Worm (Caenorhabditis elegans): ENCODE measurements around the gene F52C9.3.

Gene F52C9.3

DNA sequence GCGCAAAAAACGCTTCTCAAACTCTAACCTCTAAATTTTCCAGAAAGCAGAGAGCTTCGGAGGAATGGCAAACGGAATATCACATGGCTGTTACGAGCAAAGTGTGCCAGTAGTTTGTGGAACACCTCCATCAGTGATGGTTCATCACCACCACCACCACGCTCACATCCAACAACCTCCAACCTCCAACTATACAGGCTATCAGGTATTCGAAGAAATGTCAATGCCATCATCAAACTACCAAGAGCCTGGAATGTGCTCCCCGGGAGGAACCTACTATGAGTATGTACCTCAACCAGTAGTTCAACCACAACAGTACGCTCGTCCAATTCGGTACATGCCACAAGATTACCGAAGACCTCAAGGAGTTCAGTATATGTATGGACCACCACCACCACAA is 21.9 kb downstream of the F52C9.3 start:
- no peak for TF ChIP-seq aly-2 (tag; optimal IDR thresholded peaks at IDR 0.05)
- no peak for TF ChIP-seq ZK546.5 (tag; optimal IDR thresholded peaks at IDR 0.05)
- no peak for TF ChIP-seq skn-1 (tag; optimal IDR thresholded peaks at IDR 0.05)
- no peak for TF ChIP-seq nhr-21 (tag; optimal IDR thresholded peaks at IDR 0.05)
- TF ChIP-seq mdl-1 (tag; optimal IDR thresholded peaks at IDR 0.05): no peak
- TF ChIP-seq elt-1 (tag; optimal IDR thresholded peaks at IDR 0.05): no peak
- TF ChIP-seq F13H6.1 (tag; optimal IDR thresholded peaks at IDR 0.05): no peak
- TF ChIP-seq lin-13 (GFP tag; optimal IDR thresholded peaks at IDR 0.05): no peak
- no peak for TF ChIP-seq crh-2 (tag; optimal IDR thresholded peaks at IDR 0.05)
- TF ChIP-seq ztf-4 (tag; optimal IDR thresholded peaks at IDR 0.05): no peak
- no peak for TF ChIP-seq ztf-11 (tag; optimal IDR thresholded peaks at IDR 0.05)
- no peak for TF ChIP-seq nhr-77 (tag; optimal IDR thresholded peaks at IDR 0.05)
- no peak for TF ChIP-seq nhr-25 (tag; optimal IDR thresholded peaks at IDR 0.05)

DNA sequence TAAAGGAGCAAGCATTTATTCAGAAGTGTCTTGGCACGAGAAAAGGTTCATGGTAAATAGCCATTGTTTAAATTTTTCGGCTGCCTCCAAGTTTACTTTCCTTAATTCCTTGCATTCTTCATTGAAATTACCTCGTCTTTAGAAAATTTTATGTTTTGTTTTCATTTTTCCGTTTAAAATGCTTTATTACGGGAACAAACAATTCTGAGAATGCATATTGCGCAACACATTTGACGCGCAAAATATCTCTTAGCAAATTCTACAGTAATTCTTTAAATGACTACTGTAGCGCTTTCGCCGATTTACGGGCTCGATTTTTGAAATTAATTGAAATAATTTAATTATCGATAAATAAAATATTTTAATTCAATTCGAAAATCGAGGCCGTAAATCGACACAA is 22.9 kb downstream of the F52C9.3 start:
- TF ChIP-seq ztf-11 (tag; optimal IDR thresholded peaks at IDR 0.05): no peak
- no peak for TF ChIP-seq ama-1 (optimal IDR thresholded peaks at IDR 0.05)
- TF ChIP-seq lsy-2 (tag; optimal IDR thresholded peaks at IDR 0.05): no peak
- TF ChIP-seq lin-39 (tag; optimal IDR thresholded peaks at IDR 0.05): no peak
- no peak for TF ChIP-seq skn-1 (tag; optimal IDR thresholded peaks at IDR 0.05)
- TF ChIP-seq dmd-4 (tag; optimal IDR thresholded peaks at IDR 0.05): no peak
- TF ChIP-seq unc-55 (GFP tag; optimal IDR thresholded peaks at IDR 0.05): no peak
- TF ChIP-seq mab-5 (tag; optimal IDR thresholded peaks at IDR 0.05): no peak
- no peak for TF ChIP-seq snpc-4 (tag; optimal IDR thresholded peaks at IDR 0.05)
- TF ChIP-seq nhr-21 (tag; optimal IDR thresholded peaks at IDR 0.05): no peak
- TF ChIP-seq fos-1 (tag; optimal IDR thresholded peaks at IDR 0.05): no peak
- TF ChIP-seq sem-4 (tag; optimal IDR thresholded peaks at IDR 0.05): no peak
- no peak for TF ChIP-seq mdl-1 (tag; optimal IDR thresholded peaks at IDR 0.05)

DNA sequence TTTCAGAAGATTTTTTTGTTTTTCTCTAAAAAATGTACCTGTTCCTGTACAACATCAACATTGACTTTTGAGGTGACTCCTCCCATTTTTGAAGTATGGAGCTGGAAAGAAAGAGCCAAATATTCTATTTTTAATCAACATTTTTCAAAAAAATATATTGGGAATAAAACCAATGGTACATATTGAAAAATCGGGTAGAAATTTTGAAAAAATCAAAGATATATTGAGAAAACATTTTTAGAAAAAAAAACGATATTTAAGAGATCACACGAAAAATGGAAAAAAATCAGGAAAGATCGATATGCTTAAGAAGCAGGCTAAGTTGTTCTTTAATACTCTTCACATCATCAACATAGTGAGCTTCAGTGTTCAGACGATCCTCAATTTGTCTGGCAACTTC is 24.3 kb downstream of the F52C9.3 start, which contains the start of gene glrx-21:
Gene glrx-21, minus strand, starts transcription at position 101 of the 400 bp plus-strand sequence.
- no peak for TF ChIP-seq nhr-10 (tag; optimal IDR thresholded peaks at IDR 0.05)

DNA sequence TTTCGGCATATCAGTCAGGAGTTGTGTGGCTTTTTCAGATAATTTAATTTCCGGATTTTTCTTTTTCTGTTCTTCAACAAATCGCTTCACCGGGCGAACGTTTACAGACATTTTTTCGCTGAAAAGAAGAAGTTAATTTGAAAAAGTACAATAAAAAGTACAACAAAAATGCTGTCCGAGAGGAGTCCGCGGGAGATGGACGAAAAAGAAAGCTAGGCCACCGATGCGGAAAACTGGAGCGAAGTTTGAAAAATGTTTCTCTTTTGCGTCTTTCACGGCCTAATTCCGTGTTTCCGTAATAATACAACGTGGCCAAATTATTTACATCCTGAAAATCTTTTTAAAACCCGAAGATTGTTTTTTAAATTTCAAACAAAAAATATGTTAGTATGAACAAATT is 27.6 kb downstream of the F52C9.3 start, which contains the start of gene thoc-5:
Gene thoc-5, minus strand, starts transcription at position 152 of the 400 bp plus-strand sequence.
- TF ChIP-seq ceh-82 (tag; optimal IDR thresholded peaks at IDR 0.05) (no peak), nhr-6 (tag; optimal IDR thresholded peaks at IDR 0.05) (peak; percentile 48), lin-13 (GFP tag; optimal IDR thresholded peaks at IDR 0.05) (peak; percentile 71), nhr-21 (tag; optimal IDR thresholded peaks at IDR 0.05) (peak; percentile 40), C34F6.9 (tag; optimal IDR thresholded peaks at IDR 0.05) (peak; percentile 77), ceh-16 (tag; optimal IDR thresholded peaks at IDR 0.05) (no peak), lin-39 (tag; optimal IDR thresholded peaks at IDR 0.05) (no peak), sem-4 (tag; optimal IDR thresholded peaks at IDR 0.05) (peak; percentile 62), sma-9 (GFP tag; optimal IDR thresholded peaks at IDR 0.05) (peak; percentile 93), sma-9 (tag; optimal IDR thresholded peaks at IDR 0.05) (no peak), unc-55 (GFP tag; optimal IDR thresholded peaks at IDR 0.05) (peak; percentile 72), crh-2 (tag; optimal IDR thresholded peaks at IDR 0.05) (peak; percentile 76), R02D3.7 (tag; optimal IDR thresholded peaks at IDR 0.05) (peak; percentile 29), nhr-23 (tag; optimal IDR thresholded peaks at IDR 0.05) (no peak), lsy-2 (tag; optimal IDR thresholded peaks at IDR 0.05) (peak; percentile 81 to 91), ztf-4 (tag; optimal IDR thresholded peaks at IDR 0.05) (peak; percentile 60), elt-1 (tag; optimal IDR thresholded peaks at IDR 0.05) (no peak), sma-3 (GFP tag; optimal IDR thresholded peaks at IDR 0.05) (peak; percentile 90), F13H6.1 (tag; optimal IDR thresholded peaks at IDR 0.05) (peak; percentile 87), Y55F3AM.14 (GFP tag; optimal IDR thresholded peaks at IDR 0.05) (peak; percentile 34), nhr-77 (tag; optimal IDR thresholded peaks at IDR 0.05) (no peak), gmeb-1 (tag; optimal IDR thresholded peaks at IDR 0.05) (peak; percentile 97), nhr-25 (tag; optimal IDR thresholded peaks at IDR 0.05) (peak; percentile 77), nhr-129 (tag; optimal IDR thresholded peaks at IDR 0.05) (peak; percentile 54), blmp-1 (tag; optimal IDR thresholded peaks at IDR 0.05; ENCODE audit: insufficient read depth) (peak; percentile 40), mab-5 (tag; optimal IDR thresholded peaks at IDR 0.05) (peak; percentile 64), lin-11 (tag; optimal IDR thresholded peaks at IDR 0.05) (peak; percentile 75), ZK546.5 (tag; optimal IDR thresholded peaks at IDR 0.05) (no peak), fos-1 (tag; optimal IDR thresholded peaks at IDR 0.05) (peak; percentile 46), nhr-237 (tag; optimal IDR thresholded peaks at IDR 0.05) (no peak), ama-1 (optimal IDR thresholded peaks at IDR 0.05) (peak; percentile 33), egl-27 (tag; optimal IDR thresholded peaks at IDR 0.05) (peak; percentile 67), unc-39 (tag; optimal IDR thresholded peaks at IDR 0.05) (no peak), snpc-4 (tag; optimal IDR thresholded peaks at IDR 0.05) (peak; percentile 57)

Measured in whole organism, L2 larva.